Fruit fly (Drosophila melanogaster) whole organism, embryonic: ENCODE results near the gene Ms.

ENCODE experiments used
- Atf3 ChIP-seq: fragments of 200-800 bp; sonication (Bioruptor generic); optimal IDR thresholded peaks from 3 replicates; lab custom pipeline; 2016; ENCODE audit warnings: missing biosample characterization, missing genetic modification characterization
- B-H2 ChIP-seq: fragments of 200-800 bp; sonication (Bioruptor generic); optimal IDR thresholded peaks from 2 replicates; lab custom pipeline; 2018; ENCODE audit warnings: missing biosample characterization, mild to moderate bottlenecking, missing genetic modification characterization
- CG15514 ChIP-seq: fragments of 200-800 bp; sonication (Bioruptor generic); optimal IDR thresholded peaks from 3 replicates; lab custom pipeline; 2017; ENCODE audit warnings: missing biosample characterization, missing genetic modification characterization, mild to moderate bottlenecking, moderate library complexity, missing genetic modification reagents
- CG1602 ChIP-seq: fragments of 200-800 bp; sonication (Bioruptor generic); optimal IDR thresholded peaks from 3 replicates; lab custom pipeline; 2016; ENCODE audit warnings: missing biosample characterization, missing genetic modification characterization
- CG8388 ChIP-seq: fragments of 200-800 bp; sonication (Bioruptor generic); optimal IDR thresholded peaks from 2 replicates; lab custom pipeline; 2019; ENCODE audit warnings: missing biosample characterization, mild to moderate bottlenecking, missing genetic modification characterization, moderate library complexity
- dati ChIP-seq: fragments of 200-800 bp; sonication (Bioruptor generic); IDR thresholded peaks from 2 replicates; pipeline ENCODE4 v1.3.6; 2022; ENCODE audit warnings: missing biosample characterization, missing genetic modification characterization
- exex ChIP-seq: fragments of 200-800 bp; sonication (Bioruptor generic); optimal IDR thresholded peaks from 4 replicates; lab custom pipeline; 2018; ENCODE audit warnings: missing biosample characterization, mild to moderate bottlenecking, missing genetic modification characterization, moderate library complexity

- TF ChIP-seq Atf3 (GFP tag; lab: Kevin White, UChicago), result no peak
- no peak for TF ChIP-seq dati (GFP tag; lab: Robert Waterston, UW)
- TF ChIP-seq CG15514 (GFP tag; lab: Kevin White, UChicago), result no peak
- TF ChIP-seq CG1602 (GFP tag; lab: Kevin White, UChicago), result no peak
- TF ChIP-seq CG8388 (GFP tag; lab: Kevin White, UChicago), result no peak
- no peak for TF ChIP-seq B-H2 (GFP tag; lab: Kevin White, UChicago)
- TF ChIP-seq exex (tag; lab: Kevin White, UChicago), result no peak
Observed at dm6 chr3R:24392207-24392939, 51.0 kb downstream of the Ms start, which contains the start of gene CG13616.
